Fruit fly (Drosophila melanogaster) S2 (cell line): ENCODE measurements around the gene skd.

Experiments
- CG8478 ChIP-seq: fragments of >200 bp; optimal IDR thresholded peaks from 2 replicates; lab custom pipeline; 2018
- CTCF ChIP-seq, 2 experiments: fragments of >200 bp; optimal IDR thresholded peaks; 2 replicates each; lab custom pipeline; 2018

dm6 chr3L:21009405-21010120 lies 17.7 kb downstream of the skd start:
- TF ChIP-seq CG8478 (lab: Kevin White, UChicago) = no peak
- TF ChIP-seq CTCF (optimal IDR thresholded peaks at IDR 0.05; lab: Kevin White, UChicago) = no peak
